Fruit fly (Drosophila melanogaster): ENCODE measurements around the gene tHMG2.

tHMG2 gene

dm6 chr3R:22536504-22537423 is 44.0 kb downstream of the tHMG2 start (continued):
- TF ChIP-seq CG9876 (GFP tag; optimal IDR thresholded peaks at IDR 0.05) (no peak), pan (optimal IDR thresholded peaks at IDR 0.05) (no peak), pan (GFP tag; optimal IDR thresholded peaks at IDR 0.05 in 1 of 2, IDR thresholded peaks at IDR 0.05 in 1 of 2) (peak in 1 of 2 experiments; percentile 70), Hmx (GFP tag; optimal IDR thresholded peaks at IDR 0.05) (no peak), CG10267 (tag; optimal IDR thresholded peaks at IDR 0.05) (peak; percentile 37), Oli (tag; optimal IDR thresholded peaks at IDR 0.05) (peak; percentile 55), jing (GFP tag; optimal IDR thresholded peaks at IDR 0.05) (no peak), Bteb2 (GFP tag; optimal IDR thresholded peaks at IDR 0.05) (peak; percentile 5), CG32772 (GFP tag; IDR thresholded peaks at IDR 0.05) (no peak), CG10274 (GFP tag; optimal IDR thresholded peaks at IDR 0.05) (no peak), gcm (GFP tag; optimal IDR thresholded peaks at IDR 0.05) (peak; percentile 22), CG17361 (GFP tag; IDR thresholded peaks at IDR 0.05) (0 out of 3 replicates have a peak, but pooled peaks have one; percentile 49), slbo (GFP tag; IDR thresholded peaks at IDR 0.05) (peak; percentile 47; the same call in 1 of the 2 replicates), CG9817 (tag; optimal IDR thresholded peaks at IDR 0.05) (peak; percentile 19), dm (GFP tag; optimal IDR thresholded peaks at IDR 0.05) (no peak), CG31441 (GFP tag; IDR thresholded peaks at IDR 0.05) (peak; percentile 56), ato (GFP tag; IDR thresholded peaks at IDR 0.05; ENCODE audit: partially characterized antibody) (no peak), Sry-δ (GFP tag; optimal IDR thresholded peaks at IDR 0.05) (no peak), tna (GFP tag; IDR thresholded peaks at IDR 0.05; ENCODE audit: partially characterized antibody) (no peak), cg (GFP tag; optimal IDR thresholded peaks at IDR 0.05) (peak; percentile 16), abd-A (tag; optimal IDR thresholded peaks at IDR 0.05) (peak; percentile 17), Dfd (GFP tag; optimal IDR thresholded peaks at IDR 0.05) (no peak), chm (GFP tag; IDR thresholded peaks at IDR 0.05) (0 out of 2 replicates have a peak, but pooled peaks have one; percentile 6), CG14050 (GFP tag; IDR thresholded peaks at IDR 0.05) (peak; percentile 40; the same call in 1 of the 3 replicates), Opbp (GFP tag; IDR thresholded peaks at IDR 0.05; ENCODE audit: partially characterized antibody) (no peak), CG10959 (GFP tag; IDR thresholded peaks at IDR 0.05) (no peak), danr (GFP tag; IDR thresholded peaks at IDR 0.05) (0 out of 2 replicates have a peak, but pooled peaks have one; percentile 12), trem (tag; optimal IDR thresholded peaks at IDR 0.05) (no peak), HmgZ (tag; optimal IDR thresholded peaks at IDR 0.05) (no peak), TFAM (GFP tag; optimal IDR thresholded peaks at IDR 0.05) (no peak), tgo (GFP tag; IDR thresholded peaks at IDR 0.05) (peak; percentile 35; the same call in 1 of the 3 replicates), Dip2 (GFP tag; IDR thresholded peaks at IDR 0.05) (no peak), dysf (GFP tag; IDR thresholded peaks at IDR 0.05) (peak; percentile 68), CG9437 (GFP tag; optimal IDR thresholded peaks at IDR 0.05) (peak; percentile 11), NfI (GFP tag; optimal IDR thresholded peaks at IDR 0.05) (peak; percentile 37), CG3995 (GFP tag; optimal IDR thresholded peaks at IDR 0.05) (no peak), sens (GFP tag) (peak; percentile 89), Nf-YA (GFP tag; IDR thresholded peaks at IDR 0.05) (0 out of 2 replicates have a peak, but pooled peaks have one; percentile 20), dimm (GFP tag; IDR thresholded peaks at IDR 0.05) (no peak), ash1 (GFP tag; optimal IDR thresholded peaks at IDR 0.05) (no peak), CG30020 (tag; optimal IDR thresholded peaks at IDR 0.05) (no peak), Meics (GFP tag; optimal IDR thresholded peaks at IDR 0.05) (peak; percentile 27), Rfx (GFP tag; IDR thresholded peaks at IDR 0.05) (peak; percentile 46; the same call in 1 of the 2 replicates), Sox102F (GFP tag; optimal IDR thresholded peaks at IDR 0.05) (peak; percentile 67), CG6654 (GFP tag; optimal IDR thresholded peaks at IDR 0.05) (no peak), ham (GFP tag; IDR thresholded peaks at IDR 0.05) (no peak), ssp (GFP tag; IDR thresholded peaks at IDR 0.05) (no peak), Xrp1 (GFP tag; IDR thresholded peaks at IDR 0.05) (peak; percentile 46; the same call in 1 of the 2 replicates), CrebB (tag; optimal IDR thresholded peaks at IDR 0.05) (no peak)
